Worm (Caenorhabditis elegans): ENCODE results near the gene F56D6.8.

DNA sequence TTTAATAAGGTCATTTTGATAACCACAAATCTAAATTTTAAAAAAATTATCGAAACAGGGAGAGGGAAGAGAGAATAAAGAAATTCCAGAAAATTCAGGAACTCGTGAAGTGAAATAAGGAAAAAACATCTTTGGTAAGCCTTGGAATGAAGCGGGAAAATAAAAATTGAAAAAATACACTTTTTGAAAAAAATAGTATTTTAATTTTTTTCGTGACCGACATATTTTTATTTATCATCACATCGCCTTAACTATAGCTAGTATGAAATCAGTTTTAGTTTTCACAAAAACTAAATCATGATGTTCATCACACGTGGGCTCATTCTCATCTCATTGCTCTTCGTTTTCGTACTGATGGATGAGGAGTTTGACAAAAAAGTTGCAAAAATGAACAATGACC lies 14.9 kb upstream of the F56D6.8 start, which contains the start of gene F56D6.13:
- no peak for TF ChIP-seq tab-1 (GFP tag; IDR thresholded peaks at IDR 0.05)
- TF ChIP-seq flt-1 (GFP tag; IDR thresholded peaks at IDR 0.05): no peak
- TF ChIP-seq ztf-23 (GFP tag; IDR thresholded peaks at IDR 0.05): no peak
- no peak for TF ChIP-seq ref-1 (GFP tag; conservative IDR thresholded peaks at IDR 0.05)
- no peak for TF ChIP-seq med-1 (GFP tag; optimal IDR thresholded peaks at IDR 0.05; ENCODE audit: insufficient read depth)
- TF ChIP-seq T22C8.4 (GFP tag; IDR thresholded peaks at IDR 0.05): no peak

All from whole organism, midembryonic.